Worm (Caenorhabditis elegans): ENCODE results near the gene rnr-2.

Gene rnr-2

ce11 chrIII:4094681-4095080, at the start of gene rnr-2:
Gene rnr-2 (minus strand): TSS chrIII:4094921.
- TF ChIP-seq ztf-23 (GFP tag; IDR thresholded peaks at IDR 0.05), result no peak
- TF ChIP-seq klf-2 (GFP tag; conservative IDR thresholded peaks at IDR 0.05), result no peak
- no peak for TF ChIP-seq flt-1 (GFP tag; IDR thresholded peaks at IDR 0.05)
- TF ChIP-seq med-1 (GFP tag; optimal IDR thresholded peaks at IDR 0.05; ENCODE audit: insufficient read depth), result no peak
- no peak for TF ChIP-seq tab-1 (GFP tag; IDR thresholded peaks at IDR 0.05)
- TF ChIP-seq cog-1 (tag; optimal IDR thresholded peaks at IDR 0.05), result no peak
- TF ChIP-seq T22C8.4 (GFP tag; IDR thresholded peaks at IDR 0.05), result no peak
- TF ChIP-seq ztf-29 (GFP tag; IDR thresholded peaks at IDR 0.05), result no peak
- no peak for TF ChIP-seq ref-1 (GFP tag; conservative IDR thresholded peaks at IDR 0.05)

DNA sequence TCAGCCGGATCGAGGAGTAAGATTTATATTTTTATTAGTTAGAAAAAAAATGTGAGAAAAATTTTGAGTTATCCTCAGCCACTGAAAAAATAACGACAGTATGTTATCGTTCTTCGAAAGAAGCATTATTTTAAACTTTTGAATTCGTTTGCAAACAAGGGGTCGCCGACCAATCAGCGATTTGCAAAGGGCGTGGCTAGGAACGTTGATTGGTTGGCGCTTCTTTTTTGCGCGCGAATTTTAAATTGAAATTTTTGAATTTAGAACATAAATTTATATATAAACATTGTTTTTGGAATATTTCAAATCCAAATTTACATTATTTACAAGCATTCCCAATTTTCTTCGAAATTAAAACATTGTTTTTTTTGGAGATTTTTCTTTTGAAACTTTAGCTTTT, 48.4 kb upstream of the rnr-2 start:
- TF ChIP-seq cog-1 (tag; optimal IDR thresholded peaks at IDR 0.05), result no peak
- TF ChIP-seq flt-1 (GFP tag; IDR thresholded peaks at IDR 0.05), result no peak
- no peak for TF ChIP-seq ref-1 (GFP tag; conservative IDR thresholded peaks at IDR 0.05)
- TF ChIP-seq ztf-29 (GFP tag; IDR thresholded peaks at IDR 0.05), result no peak
- no peak for TF ChIP-seq med-1 (GFP tag; optimal IDR thresholded peaks at IDR 0.05; ENCODE audit: insufficient read depth)
- no peak for TF ChIP-seq klf-2 (GFP tag; conservative IDR thresholded peaks at IDR 0.05)

DNA sequence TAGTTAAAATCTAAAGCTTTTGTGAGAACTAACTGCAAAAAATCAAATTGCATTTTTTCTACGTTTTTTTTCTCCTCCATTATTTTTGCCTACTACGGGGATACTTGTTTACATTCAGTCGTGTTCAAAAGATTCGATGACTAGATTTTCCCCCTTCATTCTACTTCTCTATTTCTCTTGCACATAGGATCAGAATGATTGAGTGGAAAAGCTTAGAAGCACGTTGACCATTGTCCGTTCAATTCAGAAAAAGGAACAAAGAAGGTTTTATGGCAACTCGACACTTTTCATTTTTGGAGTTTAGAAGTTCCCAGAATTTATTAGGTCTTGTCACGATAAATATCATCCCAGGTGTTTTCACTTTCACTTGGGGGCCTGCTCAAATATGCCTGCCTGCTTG, 42.5 kb upstream of the rnr-2 start:
- TF ChIP-seq T22C8.4 (GFP tag; IDR thresholded peaks at IDR 0.05) (no peak), ref-1 (GFP tag; conservative IDR thresholded peaks at IDR 0.05) (no peak), cog-1 (tag; optimal IDR thresholded peaks at IDR 0.05) (no peak), klf-2 (GFP tag; conservative IDR thresholded peaks at IDR 0.05) (no peak), ztf-23 (GFP tag; IDR thresholded peaks at IDR 0.05) (no peak), med-1 (GFP tag; optimal IDR thresholded peaks at IDR 0.05; ENCODE audit: insufficient read depth) (no peak), flt-1 (GFP tag; IDR thresholded peaks at IDR 0.05) (no peak), tab-1 (GFP tag; IDR thresholded peaks at IDR 0.05) (no peak), ztf-29 (GFP tag; IDR thresholded peaks at IDR 0.05) (no peak)

- no peak for TF ChIP-seq ztf-23 (GFP tag; IDR thresholded peaks at IDR 0.05)
- TF ChIP-seq ztf-29 (GFP tag; IDR thresholded peaks at IDR 0.05), result no peak
- TF ChIP-seq klf-2 (GFP tag; conservative IDR thresholded peaks at IDR 0.05), result no peak
Observed at ce11 chrIII:4134059-4134458, 39.3 kb upstream of the rnr-2 start.

- TF ChIP-seq flt-1 (GFP tag; IDR thresholded peaks at IDR 0.05), result no peak
- TF ChIP-seq tab-1 (GFP tag; IDR thresholded peaks at IDR 0.05), result no peak
- no peak for TF ChIP-seq klf-2 (GFP tag; conservative IDR thresholded peaks at IDR 0.05)
- TF ChIP-seq ref-1 (GFP tag; conservative IDR thresholded peaks at IDR 0.05), result no peak
- TF ChIP-seq med-1 (GFP tag; optimal IDR thresholded peaks at IDR 0.05; ENCODE audit: insufficient read depth), result no peak
- no peak for TF ChIP-seq ztf-23 (GFP tag; IDR thresholded peaks at IDR 0.05)
- TF ChIP-seq ztf-29 (GFP tag; IDR thresholded peaks at IDR 0.05), result no peak
- TF ChIP-seq cog-1 (tag; optimal IDR thresholded peaks at IDR 0.05), result no peak
- no peak for TF ChIP-seq T22C8.4 (GFP tag; IDR thresholded peaks at IDR 0.05)
Observed at ce11 chrIII:4131814-4132555, 37.3 kb upstream of the rnr-2 start.

- TF ChIP-seq T22C8.4 (GFP tag; IDR thresholded peaks at IDR 0.05) (no peak), tab-1 (GFP tag; IDR thresholded peaks at IDR 0.05) (no peak), cog-1 (tag; optimal IDR thresholded peaks at IDR 0.05) (no peak), med-1 (GFP tag; optimal IDR thresholded peaks at IDR 0.05; ENCODE audit: insufficient read depth) (no peak), ztf-29 (GFP tag; IDR thresholded peaks at IDR 0.05) (no peak), ref-1 (GFP tag; conservative IDR thresholded peaks at IDR 0.05) (no peak), flt-1 (GFP tag; IDR thresholded peaks at IDR 0.05) (no peak), klf-2 (GFP tag; conservative IDR thresholded peaks at IDR 0.05) (no peak), ztf-23 (GFP tag; IDR thresholded peaks at IDR 0.05) (no peak)
Observed at ce11 chrIII:4123900-4124299, 29.2 kb upstream of the rnr-2 start.

DNA sequence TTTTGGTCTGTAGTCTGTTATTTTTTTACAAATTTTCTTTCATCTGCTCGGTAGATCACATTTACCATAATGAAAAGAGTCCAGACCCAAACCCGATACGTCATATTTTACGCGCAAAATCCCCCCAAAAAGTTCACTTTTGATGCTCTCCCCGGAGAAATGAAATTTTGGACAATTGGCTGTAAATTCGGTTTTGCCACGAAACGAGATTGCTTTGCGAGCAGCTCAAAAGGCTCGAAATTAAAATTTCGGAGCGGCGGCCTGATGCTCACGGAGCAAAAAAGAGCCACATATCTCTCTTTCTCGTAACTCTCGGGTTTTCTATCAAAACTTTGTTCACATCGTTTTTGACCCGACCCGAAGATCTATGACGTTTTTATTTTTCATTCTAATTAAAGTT, 28.6 kb upstream of the rnr-2 start:
- no peak for TF ChIP-seq T22C8.4 (GFP tag; IDR thresholded peaks at IDR 0.05)
- TF ChIP-seq cog-1 (tag; optimal IDR thresholded peaks at IDR 0.05), result no peak
- TF ChIP-seq flt-1 (GFP tag; IDR thresholded peaks at IDR 0.05), result no peak
- TF ChIP-seq ztf-29 (GFP tag; IDR thresholded peaks at IDR 0.05), result no peak
- no peak for TF ChIP-seq klf-2 (GFP tag; conservative IDR thresholded peaks at IDR 0.05)
- TF ChIP-seq ztf-23 (GFP tag; IDR thresholded peaks at IDR 0.05), result no peak
- TF ChIP-seq ref-1 (GFP tag; conservative IDR thresholded peaks at IDR 0.05), result no peak
- TF ChIP-seq tab-1 (GFP tag; IDR thresholded peaks at IDR 0.05), result no peak
- TF ChIP-seq med-1 (GFP tag; optimal IDR thresholded peaks at IDR 0.05; ENCODE audit: insufficient read depth), result no peak

DNA sequence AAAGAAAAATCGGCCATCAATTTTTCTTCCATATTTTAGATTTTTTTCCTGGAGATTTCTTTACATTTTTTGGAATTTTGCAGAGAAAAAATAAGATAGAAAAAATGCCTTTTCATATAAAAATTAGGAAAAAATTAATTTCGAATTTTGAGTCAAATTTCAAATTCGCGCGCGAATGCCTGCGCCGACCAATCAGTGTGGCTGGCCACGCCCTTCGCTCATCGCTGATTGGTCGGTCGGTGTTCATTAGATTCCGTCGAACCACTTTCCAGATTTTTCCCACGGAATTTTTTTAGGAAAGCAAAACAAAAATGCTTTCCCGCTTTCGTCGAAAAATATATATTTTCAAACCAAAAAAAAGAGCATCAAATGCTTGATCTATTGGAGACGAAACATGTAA, 25.7 kb upstream of the rnr-2 start:
- TF ChIP-seq ztf-29 (GFP tag; IDR thresholded peaks at IDR 0.05), result no peak
- no peak for TF ChIP-seq tab-1 (GFP tag; IDR thresholded peaks at IDR 0.05)
- TF ChIP-seq ref-1 (GFP tag; conservative IDR thresholded peaks at IDR 0.05), result no peak
- no peak for TF ChIP-seq T22C8.4 (GFP tag; IDR thresholded peaks at IDR 0.05)
- no peak for TF ChIP-seq ztf-23 (GFP tag; IDR thresholded peaks at IDR 0.05)
- TF ChIP-seq flt-1 (GFP tag; IDR thresholded peaks at IDR 0.05), result no peak
- TF ChIP-seq cog-1 (tag; optimal IDR thresholded peaks at IDR 0.05), result no peak
- TF ChIP-seq med-1 (GFP tag; optimal IDR thresholded peaks at IDR 0.05; ENCODE audit: insufficient read depth), result no peak
- no peak for TF ChIP-seq klf-2 (GFP tag; conservative IDR thresholded peaks at IDR 0.05)

- TF ChIP-seq T22C8.4 (GFP tag; IDR thresholded peaks at IDR 0.05) (no peak), med-1 (GFP tag; optimal IDR thresholded peaks at IDR 0.05; ENCODE audit: insufficient read depth) (no peak), cog-1 (tag; optimal IDR thresholded peaks at IDR 0.05) (no peak), flt-1 (GFP tag; IDR thresholded peaks at IDR 0.05) (no peak), ztf-29 (GFP tag; IDR thresholded peaks at IDR 0.05) (no peak), ref-1 (GFP tag; conservative IDR thresholded peaks at IDR 0.05) (no peak), ztf-23 (GFP tag; IDR thresholded peaks at IDR 0.05) (no peak), tab-1 (GFP tag; IDR thresholded peaks at IDR 0.05) (no peak), klf-2 (GFP tag; conservative IDR thresholded peaks at IDR 0.05) (no peak)
Observed at ce11 chrIII:4119736-4120135, 25.0 kb upstream of the rnr-2 start.

ce11 chrIII:4115085-4115484, 20.4 kb upstream of the rnr-2 start, which contains the start of gene unc-103:
Gene unc-103 (plus strand): TSS chrIII:4115385.
- TF ChIP-seq ztf-23 (GFP tag; IDR thresholded peaks at IDR 0.05) (no peak), flt-1 (GFP tag; IDR thresholded peaks at IDR 0.05) (no peak), ztf-29 (GFP tag; IDR thresholded peaks at IDR 0.05) (no peak), klf-2 (GFP tag; conservative IDR thresholded peaks at IDR 0.05) (no peak), cog-1 (tag; optimal IDR thresholded peaks at IDR 0.05) (no peak), tab-1 (GFP tag; IDR thresholded peaks at IDR 0.05) (no peak), ref-1 (GFP tag; conservative IDR thresholded peaks at IDR 0.05) (no peak), T22C8.4 (GFP tag; IDR thresholded peaks at IDR 0.05) (no peak), med-1 (GFP tag; optimal IDR thresholded peaks at IDR 0.05; ENCODE audit: insufficient read depth) (no peak)
